Worm (Caenorhabditis elegans): ENCODE measurements around the gene nspc-9.

Gene nspc-9

ce11 chrX:12350207-12350606, 7.0 kb upstream of the nspc-9 start, which contains the start of gene F42F12.3:
Gene F42F12.3, plus strand, starts transcription at chrX:12350578.
- no peak for TF ChIP-seq W03F9.2 (tag; optimal IDR thresholded peaks at IDR 0.05)
- no peak for TF ChIP-seq him-1 (tag; optimal IDR thresholded peaks at IDR 0.05)
- no peak for TF ChIP-seq dao-5 (tag; optimal IDR thresholded peaks at IDR 0.05)

ce11 chrX:12348329-12348728, 5.2 kb upstream of the nspc-9 start, which contains the start of gene F42F12.14:
Gene F42F12.14, plus strand, starts transcription at chrX:12348629.
- TF ChIP-seq W03F9.2 (tag; optimal IDR thresholded peaks at IDR 0.05) (no peak), dao-5 (tag; optimal IDR thresholded peaks at IDR 0.05) (no peak), him-1 (tag; optimal IDR thresholded peaks at IDR 0.05) (no peak)

- TF ChIP-seq him-1 (tag; optimal IDR thresholded peaks at IDR 0.05) (no peak), W03F9.2 (tag; optimal IDR thresholded peaks at IDR 0.05) (peak; percentile 28), dao-5 (tag; optimal IDR thresholded peaks at IDR 0.05) (peak; percentile 51)
Observed at ce11 chrX:12347822-12348221, 4.6 kb upstream of the nspc-9 start.

- TF ChIP-seq him-1 (tag; optimal IDR thresholded peaks at IDR 0.05) (no peak), W03F9.2 (tag; optimal IDR thresholded peaks at IDR 0.05) (no peak), dao-5 (tag; optimal IDR thresholded peaks at IDR 0.05) (no peak)
Observed at ce11 chrX:12346729-12347128, 3.5 kb upstream of the nspc-9 start, which contains the start of gene F42F12.11. Gene F42F12.11, plus strand, starts transcription at chrX:12347029.

ce11 chrX:12341338-12341737, 1.8 kb downstream of the nspc-9 start, which contains the start of gene zig-2:
Gene zig-2, minus strand, starts transcription at chrX:12341438.
- TF ChIP-seq W03F9.2 (tag; optimal IDR thresholded peaks at IDR 0.05) (no peak), him-1 (tag; optimal IDR thresholded peaks at IDR 0.05) (no peak), dao-5 (tag; optimal IDR thresholded peaks at IDR 0.05) (no peak)

ce11 chrX:12337846-12338490, 5.2 kb downstream of the nspc-9 start, which contains the start of gene srd-44:
Gene srd-44, plus strand, starts transcription at chrX:12338440.
- TF ChIP-seq dao-5 (tag; optimal IDR thresholded peaks at IDR 0.05) (no peak), him-1 (tag; optimal IDR thresholded peaks at IDR 0.05) (no peak)

- TF ChIP-seq W03F9.2 (tag; optimal IDR thresholded peaks at IDR 0.05) (no peak), dao-5 (tag; optimal IDR thresholded peaks at IDR 0.05) (no peak), him-1 (tag; optimal IDR thresholded peaks at IDR 0.05) (no peak)
Observed at ce11 chrX:12335808-12336207, 7.4 kb downstream of the nspc-9 start, which contains the start of gene srd-48. Gene srd-48, plus strand, starts transcription at chrX:12336108.

- TF ChIP-seq W03F9.2 (tag; optimal IDR thresholded peaks at IDR 0.05) (no peak), dao-5 (tag; optimal IDR thresholded peaks at IDR 0.05) (no peak), him-1 (tag; optimal IDR thresholded peaks at IDR 0.05) (no peak)
Observed at ce11 chrX:12333479-12333878, 9.7 kb downstream of the nspc-9 start, which contains the start of gene srd-47. Gene srd-47, plus strand, starts transcription at chrX:12333642.

- TF ChIP-seq dao-5 (tag; optimal IDR thresholded peaks at IDR 0.05): no peak
- TF ChIP-seq him-1 (tag; optimal IDR thresholded peaks at IDR 0.05): no peak
- TF ChIP-seq W03F9.2 (tag; optimal IDR thresholded peaks at IDR 0.05): no peak
Observed at ce11 chrX:12331795-12332194, 11.4 kb downstream of the nspc-9 start, which contains the start of gene srd-46. Gene srd-46, plus strand, starts transcription at chrX:12332095.

ce11 chrX:12328676-12329075, 14.5 kb downstream of the nspc-9 start, which contains the start of gene srd-45:
Gene srd-45, plus strand, starts transcription at chrX:12328976.
- TF ChIP-seq dao-5 (tag; optimal IDR thresholded peaks at IDR 0.05) (no peak), W03F9.2 (tag; optimal IDR thresholded peaks at IDR 0.05) (no peak), him-1 (tag; optimal IDR thresholded peaks at IDR 0.05) (no peak)

- no peak for TF ChIP-seq him-1 (tag; optimal IDR thresholded peaks at IDR 0.05)
- no peak for TF ChIP-seq W03F9.2 (tag; optimal IDR thresholded peaks at IDR 0.05)
Observed at ce11 chrX:12326424-12326823, 16.8 kb downstream of the nspc-9 start, which contains the start of gene srd-41. Gene srd-41, plus strand, starts transcription at chrX:12326724.

ce11 chrX:12323439-12323838, 19.7 kb downstream of the nspc-9 start, which contains the start of gene srd-40:
Gene srd-40, plus strand, starts transcription at chrX:12323739.
- TF ChIP-seq dao-5 (tag; optimal IDR thresholded peaks at IDR 0.05) (no peak), him-1 (tag; optimal IDR thresholded peaks at IDR 0.05) (no peak), W03F9.2 (tag; optimal IDR thresholded peaks at IDR 0.05) (no peak)

ce11 chrX:12321357-12321756, 21.8 kb downstream of the nspc-9 start, which contains the start of gene F17A2.13:
Gene F17A2.13, plus strand, starts transcription at chrX:12321657.
- TF ChIP-seq W03F9.2 (tag; optimal IDR thresholded peaks at IDR 0.05): no peak

- TF ChIP-seq W03F9.2 (tag; optimal IDR thresholded peaks at IDR 0.05) (no peak), him-1 (tag; optimal IDR thresholded peaks at IDR 0.05) (no peak), dao-5 (tag; optimal IDR thresholded peaks at IDR 0.05) (no peak)
Observed at ce11 chrX:12320737-12321136, 22.4 kb downstream of the nspc-9 start, which contains the start of gene ceh-40. Gene ceh-40, minus strand, starts transcription at chrX:12320777.

Measured in whole organism, L4/young adult.